Worm (Caenorhabditis elegans) whole organism, early embryonic: ENCODE data around the gene srd-63.

Experiments
- B0310.2 ChIP-seq: sonication (generic microtip); optimal IDR thresholded peaks from 2 replicates; lab custom pipeline; 2016; ENCODE audit warnings: mild to moderate bottlenecking, missing genetic modification characterization, missing compliant biosample characterization
- F13C5.2 ChIP-seq: sonication (generic microtip); optimal IDR thresholded peaks from 2 replicates; lab custom pipeline; 2017; ENCODE audit warnings: mild to moderate bottlenecking, missing genetic modification characterization, inconsistent platforms, missing compliant biosample characterization
- aly-1 ChIP-seq: sonication (generic microtip); optimal IDR thresholded peaks from 2 replicates; lab custom pipeline; 2016; ENCODE audit warnings: missing genetic modification characterization, missing compliant biosample characterization
- ama-1 ChIP-seq: fragments of 150-350 bp; optimal IDR thresholded peaks from 2 replicates; lab custom pipeline; 2014
- ceh-13 ChIP-seq: fragments of 200-800 bp; sonication (Bioruptor generic); optimal IDR thresholded peaks from 2 replicates; lab custom pipeline; 2018; ENCODE audit warnings: mild to moderate bottlenecking, missing genetic modification characterization, missing compliant biosample characterization
- ceh-36 ChIP-seq: sonication (generic microtip); optimal IDR thresholded peaks from 2 replicates; lab custom pipeline; 2016; ENCODE audit warnings: missing genetic modification characterization, inconsistent platforms, missing compliant biosample characterization
- ets-7 ChIP-seq: sonication (generic microtip); optimal IDR thresholded peaks from 2 replicates; lab custom pipeline; 2016; ENCODE audit warnings: missing genotype, missing genetic modification characterization, missing compliant biosample characterization
- flt-1 ChIP-seq: fragments of 200-800 bp; sonication (Bioruptor generic); IDR thresholded peaks from 2 replicates; pipeline ENCODE4 v1.3.6; 2022; ENCODE audit warnings: missing genetic modification characterization, missing compliant biosample characterization
- hmbx-1 ChIP-seq: sonication (generic microtip); optimal IDR thresholded peaks from 2 replicates; lab custom pipeline; 2016; ENCODE audit warnings: mild to moderate bottlenecking, missing genetic modification characterization, missing compliant biosample characterization
- hmg-4 ChIP-seq: fragments of 200-800 bp; sonication (Bioruptor generic); optimal IDR thresholded peaks from 2 replicates; lab custom pipeline; 2018; ENCODE audit warnings: mild to moderate bottlenecking, missing genetic modification characterization, missing compliant biosample characterization
- hnd-1 ChIP-seq: sonication (generic microtip); optimal IDR thresholded peaks from 2 replicates; lab custom pipeline; 2016; ENCODE audit warnings: missing genetic modification characterization, missing compliant biosample characterization
- pes-1 ChIP-seq: fragments of 200-800 bp; sonication (Bioruptor generic); IDR thresholded peaks from 2 replicates; pipeline ENCODE4 v1.3.6; 2022; ENCODE audit warnings: missing genetic modification reagents, missing genetic modification characterization, missing compliant biosample characterization
- scrt-1 ChIP-seq: fragments of 200-800 bp; sonication (Bioruptor generic); IDR thresholded peaks from 2 replicates; pipeline ENCODE4 v1.3.6; 2022; ENCODE audit warnings: missing genetic modification characterization, missing compliant biosample characterization
- sea-1 ChIP-seq: fragments of 200-800 bp; sonication (Bioruptor generic); conservative IDR thresholded peaks from 2 replicates; pipeline ENCODE4 v1.3.6; 2022; ENCODE audit warnings: missing genetic modification characterization, missing compliant biosample characterization
- tbx-11 ChIP-seq: fragments of 200-800 bp; sonication (Bioruptor generic); IDR thresholded peaks from 2 replicates; pipeline ENCODE4 v1.3.6; 2022; ENCODE audit warnings: missing genetic modification characterization, missing compliant biosample characterization
- tbx-37 ChIP-seq: fragments of 200-800 bp; sonication (Bioruptor generic); conservative IDR thresholded peaks from 2 replicates; pipeline ENCODE4 v1.3.6; 2022; ENCODE audit warnings: missing genetic modification reagents, missing genetic modification characterization, missing compliant biosample characterization
- tra-4 ChIP-seq: sonication (generic microtip); optimal IDR thresholded peaks from 2 replicates; lab custom pipeline; 2017; ENCODE audit warnings: missing genetic modification characterization, missing compliant biosample characterization

srd-63 gene

DNA sequence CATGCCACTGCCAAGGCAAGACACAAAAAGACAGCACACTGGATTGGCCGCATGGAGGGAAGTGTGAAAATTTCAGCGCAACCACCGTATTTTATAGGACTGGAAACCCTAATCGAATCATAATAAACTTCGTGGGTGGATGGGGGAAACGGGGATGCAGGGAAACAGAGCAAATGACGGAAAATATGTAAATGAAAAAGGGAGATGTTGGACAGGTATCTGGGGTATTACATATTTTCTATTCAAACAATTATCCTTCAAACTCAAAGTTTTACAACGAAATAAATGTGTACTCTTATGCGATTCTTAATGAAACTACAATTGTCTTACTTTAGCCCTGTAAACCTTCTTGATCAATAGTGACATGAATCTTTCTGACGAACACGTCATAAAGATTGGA lies 26.1 kb upstream of the srd-63 start, which contains the start of gene F26D2.16:
Gene F26D2.16, minus strand, starts transcription at position 101 of the 400 bp plus-strand sequence.
- TF ChIP-seq tbx-11 = no peak
- TF ChIP-seq scrt-1 (GFP tag; lab: Robert Waterston, UW) = no peak
- no peak for TF ChIP-seq F13C5.2 (tag; lab: Kevin White, UChicago)
- no peak for TF ChIP-seq aly-1
- no peak for TF ChIP-seq sea-1
- no peak for TF ChIP-seq ceh-36 (tag; lab: Kevin White, UChicago)
- no peak for TF ChIP-seq tra-4 (tag; lab: Kevin White, UChicago)
- no peak for TF ChIP-seq flt-1 (GFP tag; lab: Robert Waterston, UW)

DNA sequence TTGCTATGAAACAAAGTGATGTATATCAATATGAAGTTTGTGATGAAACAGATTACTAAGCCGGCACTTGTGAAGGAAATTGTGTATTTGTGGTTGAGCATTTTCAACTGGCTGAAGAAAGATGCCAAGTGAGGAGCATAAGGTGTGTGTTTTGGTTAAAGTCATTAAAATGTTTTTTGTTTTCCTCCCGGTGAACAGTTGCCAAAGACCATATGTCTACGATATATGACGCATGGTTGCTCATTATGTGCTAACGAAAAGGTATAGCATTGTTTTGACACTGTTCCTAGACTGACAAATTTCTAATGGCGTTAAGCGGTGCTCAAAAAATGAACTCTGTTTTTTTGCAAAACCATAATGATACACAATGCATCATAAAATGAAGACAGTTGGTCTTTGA lies 23.4 kb upstream of the srd-63 start, which contains the start of gene str-55:
Gene str-55, minus strand, starts transcription at position 101 of the 400 bp plus-strand sequence.
- TF ChIP-seq ets-7 (tag; lab: Kevin White, UChicago) (no peak), pes-1 (no peak), hmbx-1 (tag; lab: Kevin White, UChicago) (no peak), ceh-13 (GFP tag; lab: Kevin White, UChicago) (no peak), scrt-1 (GFP tag; lab: Robert Waterston, UW) (no peak), hmg-4 (no peak), flt-1 (GFP tag; lab: Robert Waterston, UW) (no peak), tbx-11 (no peak), tra-4 (tag; lab: Kevin White, UChicago) (no peak), hnd-1 (tag; lab: Kevin White, UChicago) (no peak), sea-1 (no peak), B0310.2 (no peak), ama-1 (lab: Kevin White, UChicago) (no peak), ceh-36 (tag; lab: Kevin White, UChicago) (no peak), tbx-37 (GFP tag; lab: Robert Waterston, UW) (no peak), aly-1 (no peak), F13C5.2 (tag; lab: Kevin White, UChicago) (no peak)

DNA sequence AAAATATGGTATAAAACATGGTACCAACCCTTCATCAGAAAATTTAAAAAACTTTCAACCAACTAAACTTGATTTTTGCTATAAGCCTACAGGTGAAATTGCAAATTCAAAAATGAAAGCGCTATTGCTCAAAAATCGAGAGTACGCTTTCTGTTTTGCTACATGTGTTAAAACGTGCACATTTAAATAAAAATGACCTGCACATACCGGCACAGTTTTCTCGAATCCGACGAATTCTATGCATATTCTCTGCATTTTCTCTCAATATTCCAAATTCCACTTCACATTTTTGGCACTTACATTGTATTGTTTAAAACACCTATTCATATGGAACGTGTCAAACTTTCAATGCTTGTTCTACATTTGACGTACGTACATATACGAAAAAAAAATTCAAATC lies 16.9 kb upstream of the srd-63 start, which contains the start of gene srh-145:
Gene srh-145, plus strand, starts transcription at position 193 of the 400 bp plus-strand sequence.
- no peak for TF ChIP-seq tra-4 (tag; lab: Kevin White, UChicago)
- no peak for TF ChIP-seq scrt-1 (GFP tag; lab: Robert Waterston, UW)
- no peak for TF ChIP-seq ceh-13 (GFP tag; lab: Kevin White, UChicago)
- TF ChIP-seq sea-1 = no peak
- no peak for TF ChIP-seq flt-1 (GFP tag; lab: Robert Waterston, UW)
- no peak for TF ChIP-seq B0310.2
- no peak for TF ChIP-seq aly-1
- TF ChIP-seq hmg-4 = no peak
- TF ChIP-seq ama-1 (lab: Kevin White, UChicago) = no peak
- no peak for TF ChIP-seq ceh-36 (tag; lab: Kevin White, UChicago)
- TF ChIP-seq F13C5.2 (tag; lab: Kevin White, UChicago) = no peak
- no peak for TF ChIP-seq tbx-11
- no peak for TF ChIP-seq tbx-37 (GFP tag; lab: Robert Waterston, UW)
- TF ChIP-seq pes-1 = no peak
- no peak for TF ChIP-seq ets-7 (tag; lab: Kevin White, UChicago)
- no peak for TF ChIP-seq hmbx-1 (tag; lab: Kevin White, UChicago)
- TF ChIP-seq hnd-1 (tag; lab: Kevin White, UChicago) = no peak

DNA sequence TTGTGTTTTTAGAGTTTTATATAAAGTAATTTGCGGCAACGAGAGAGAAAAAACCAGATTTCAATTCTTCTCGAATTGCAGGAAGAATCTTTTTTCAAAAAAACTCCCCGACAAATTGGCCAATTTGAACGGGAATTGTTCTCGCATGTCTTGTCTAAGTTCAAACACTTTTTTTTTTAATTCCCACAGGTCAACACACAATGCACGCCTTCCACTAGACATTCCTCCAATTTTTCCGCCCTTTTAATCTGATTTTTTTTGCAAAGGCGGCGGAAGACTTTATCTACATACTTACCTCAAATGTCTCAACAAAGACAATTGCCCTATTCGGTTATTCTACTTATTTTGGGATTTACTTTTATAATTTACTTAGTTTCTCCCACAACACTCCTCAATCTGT lies 14.0 kb upstream of the srd-63 start, which contains the start of gene F26D2.3:
Gene F26D2.3, plus strand, starts transcription at position 301 of the 400 bp plus-strand sequence.
- TF ChIP-seq tra-4 (tag; lab: Kevin White, UChicago) (no peak), hmbx-1 (tag; lab: Kevin White, UChicago) (no peak), tbx-11 (no peak), ets-7 (tag; lab: Kevin White, UChicago) (no peak), aly-1 (no peak), B0310.2 (no peak), scrt-1 (GFP tag; lab: Robert Waterston, UW) (no peak), flt-1 (GFP tag; lab: Robert Waterston, UW) (no peak), ama-1 (lab: Kevin White, UChicago) (no peak), tbx-37 (GFP tag; lab: Robert Waterston, UW) (no peak), hnd-1 (tag; lab: Kevin White, UChicago) (no peak), pes-1 (no peak)

DNA sequence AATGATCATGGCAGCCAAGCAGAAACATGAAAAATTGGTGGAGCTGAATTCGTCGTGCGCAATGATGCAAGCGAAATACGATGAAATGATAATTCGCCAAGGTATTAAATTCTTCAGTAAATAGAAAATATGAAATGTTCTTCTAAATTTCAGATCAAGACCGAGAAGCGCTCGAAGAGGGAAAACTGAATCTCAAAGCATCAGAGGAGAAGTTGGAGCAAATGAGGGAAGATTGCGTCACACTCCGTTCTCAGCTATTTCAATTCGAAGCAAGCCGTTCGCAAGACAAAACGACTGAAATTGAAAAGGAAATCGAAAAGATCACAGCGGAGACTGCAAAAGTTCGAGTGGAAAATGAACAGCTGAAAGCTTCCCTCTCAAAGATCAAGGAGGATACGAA lies 12.7 kb upstream of the srd-63 start:
- TF ChIP-seq tbx-11 = no peak
- no peak for TF ChIP-seq flt-1 (GFP tag; lab: Robert Waterston, UW)
- no peak for TF ChIP-seq ceh-36 (tag; lab: Kevin White, UChicago)
- TF ChIP-seq ceh-13 (GFP tag; lab: Kevin White, UChicago) = no peak
- no peak for TF ChIP-seq scrt-1 (GFP tag; lab: Robert Waterston, UW)
- no peak for TF ChIP-seq tra-4 (tag; lab: Kevin White, UChicago)
- no peak for TF ChIP-seq hmg-4
- no peak for TF ChIP-seq F13C5.2 (tag; lab: Kevin White, UChicago)
- no peak for TF ChIP-seq hmbx-1 (tag; lab: Kevin White, UChicago)
- no peak for TF ChIP-seq sea-1
- no peak for TF ChIP-seq pes-1
- no peak for TF ChIP-seq hnd-1 (tag; lab: Kevin White, UChicago)
- TF ChIP-seq tbx-37 (GFP tag; lab: Robert Waterston, UW) = no peak
- TF ChIP-seq ets-7 (tag; lab: Kevin White, UChicago) = no peak
- no peak for TF ChIP-seq B0310.2
- no peak for TF ChIP-seq ama-1 (lab: Kevin White, UChicago)
- no peak for TF ChIP-seq aly-1

ce11 chrV:16405366-16405765 lies 11.7 kb upstream of the srd-63 start:
- TF ChIP-seq hmbx-1 (tag; lab: Kevin White, UChicago) (no peak), hnd-1 (tag; lab: Kevin White, UChicago) (no peak), hmg-4 (no peak), tra-4 (tag; lab: Kevin White, UChicago) (no peak), flt-1 (GFP tag; lab: Robert Waterston, UW) (no peak), ama-1 (lab: Kevin White, UChicago) (no peak), ceh-13 (GFP tag; lab: Kevin White, UChicago) (no peak), tbx-37 (GFP tag; lab: Robert Waterston, UW) (no peak), pes-1 (no peak), ceh-36 (tag; lab: Kevin White, UChicago) (no peak), F13C5.2 (tag; lab: Kevin White, UChicago) (no peak), aly-1 (no peak), sea-1 (no peak), scrt-1 (GFP tag; lab: Robert Waterston, UW) (no peak), ets-7 (tag; lab: Kevin White, UChicago) (no peak), tbx-11 (no peak), B0310.2 (no peak)

- TF ChIP-seq hnd-1 (tag; lab: Kevin White, UChicago) (no peak), F13C5.2 (tag; lab: Kevin White, UChicago) (no peak), ama-1 (lab: Kevin White, UChicago) (no peak), aly-1 (no peak), B0310.2 (no peak), scrt-1 (GFP tag; lab: Robert Waterston, UW) (no peak), pes-1 (no peak), tbx-11 (no peak), tbx-37 (GFP tag; lab: Robert Waterston, UW) (no peak), tra-4 (tag; lab: Kevin White, UChicago) (no peak), hmbx-1 (tag; lab: Kevin White, UChicago) (no peak), ceh-13 (GFP tag; lab: Kevin White, UChicago) (no peak), sea-1 (no peak), flt-1 (GFP tag; lab: Robert Waterston, UW) (no peak), ets-7 (tag; lab: Kevin White, UChicago) (no peak), hmg-4 (no peak), ceh-36 (tag; lab: Kevin White, UChicago) (no peak)
Measured at ce11 chrV:16403974-16404373, 10.3 kb upstream of the srd-63 start, which contains the start of gene syp-1. Gene syp-1, plus strand, starts transcription at chrV:16404274.
